Worm (Caenorhabditis elegans) whole organism, L3 larva: ENCODE results near the gene F55G7.4.

Source experiments
- R02D3.7 ChIP-seq: fragments of 150-350 bp; optimal IDR thresholded peaks from 2 replicates; lab custom pipeline; 2014; ENCODE audit warnings: missing biosample characterization, missing genetic modification characterization
- ZK546.5 ChIP-seq: sonication (generic microtip); optimal IDR thresholded peaks from 2 replicates; lab custom pipeline; 2017; ENCODE audit warnings: missing biosample characterization, missing genetic modification characterization
- ama-1 ChIP-seq: fragments of 150-350 bp; optimal IDR thresholded peaks from 2 replicates; lab custom pipeline; 2018
- ceh-16 ChIP-seq: sonication (generic microtip); optimal IDR thresholded peaks from 2 replicates; lab custom pipeline; 2017; ENCODE audit warnings: missing biosample characterization, missing genetic modification characterization
- ceh-28 ChIP-seq: fragments of 150-350 bp; optimal IDR thresholded peaks from 2 replicates; lab custom pipeline; 2014; ENCODE audit warnings: missing biosample characterization, missing genetic modification reagents, missing genetic modification characterization
- ceh-82 ChIP-seq: fragments of 150-350 bp; optimal IDR thresholded peaks from 2 replicates; lab custom pipeline; 2014; ENCODE audit warnings: missing biosample characterization, missing genetic modification characterization
- ceh-9 ChIP-seq: sonication (generic microtip); optimal IDR thresholded peaks from 2 replicates; lab custom pipeline; 2018; ENCODE audit warnings: missing biosample characterization, missing genetic modification characterization
- egl-27 ChIP-seq: sonication (generic microtip); optimal IDR thresholded peaks from 4 replicates; lab custom pipeline; 2017; ENCODE audit warnings: missing biosample characterization, missing genetic modification reagents, missing genetic modification characterization
- egl-5 ChIP-seq: fragments of 150-350 bp; optimal IDR thresholded peaks from 2 replicates; lab custom pipeline; 2017; ENCODE audit warnings: missing biosample characterization, missing genetic modification reagents, missing genetic modification characterization, inconsistent platforms
- elt-1 ChIP-seq: fragments of 150-350 bp; optimal IDR thresholded peaks from 2 replicates; lab custom pipeline; 2014; ENCODE audit warnings: missing biosample characterization, missing genetic modification characterization
- elt-2 ChIP-seq: sonication (generic microtip); optimal IDR thresholded peaks from 2 replicates; lab custom pipeline; 2016; ENCODE audit warnings: missing genetic modification reagents, mild to moderate bottlenecking, missing genetic modification characterization, missing compliant biosample characterization
- elt-3 ChIP-seq, 3 experiments: fragments of 150-350 bp in 1 of 3; sonication (generic microtip) in 2 of 3; optimal IDR thresholded peaks; 2 replicates in 2 of 3; 4 replicates in 1 of 3; lab custom pipeline; 2014 to 2017; ENCODE audit warnings: missing biosample characterization in 3 of 3, missing genetic modification characterization in 3 of 3
- eor-1 ChIP-seq, 2 experiments: fragments of 150-350 bp; optimal IDR thresholded peaks; 2 replicates each; lab custom pipeline; 2014 to 2018; ENCODE audit warnings: missing biosample characterization in 2 of 2, missing genetic modification characterization in 2 of 2
- fkh-10 ChIP-seq: sonication (generic microtip); optimal IDR thresholded peaks from 2 replicates; lab custom pipeline; 2017; ENCODE audit warnings: missing biosample characterization, missing genetic modification reagents, missing genetic modification characterization
- fkh-2 ChIP-seq: fragments of 150-350 bp; optimal IDR thresholded peaks from 2 replicates; lab custom pipeline; 2014; ENCODE audit warnings: missing biosample characterization, missing genetic modification reagents, missing genetic modification characterization
- fos-1 ChIP-seq: fragments of 150-350 bp; optimal IDR thresholded peaks from 2 replicates; lab custom pipeline; 2014; ENCODE audit warnings: missing biosample characterization, missing genetic modification characterization
- hmg-11 ChIP-seq: sonication (generic microtip); optimal IDR thresholded peaks from 2 replicates; lab custom pipeline; 2016; ENCODE audit warnings: missing genetic modification characterization, missing compliant biosample characterization
- jun-1 ChIP-seq: fragments of 150-350 bp; optimal IDR thresholded peaks from 2 replicates; lab custom pipeline; 2014; ENCODE audit warnings: missing biosample characterization, missing genetic modification reagents, missing genetic modification characterization
- lin-39 ChIP-seq: fragments of 150-350 bp; optimal IDR thresholded peaks from 2 replicates; lab custom pipeline; 2018; ENCODE audit warnings: missing biosample characterization, missing genetic modification reagents, missing genetic modification characterization
- lsy-12 ChIP-seq: sonication (generic microtip); optimal IDR thresholded peaks from 2 replicates; lab custom pipeline; 2016; ENCODE audit warnings: mild to moderate bottlenecking, missing genetic modification characterization, missing compliant biosample characterization
- mdl-1 ChIP-seq: fragments of 150-350 bp; optimal IDR thresholded peaks from 2 replicates; lab custom pipeline; 2014; ENCODE audit warnings: missing biosample characterization, missing genetic modification characterization
- mml-1 ChIP-seq: fragments of 150-350 bp; sonication (generic microtip); optimal IDR thresholded peaks from 3 replicates; lab custom pipeline; 2014; ENCODE audit warnings: missing biosample characterization, missing genetic modification characterization
- nfya-1 ChIP-seq: sonication (generic microtip); optimal IDR thresholded peaks from 2 replicates; lab custom pipeline; 2017; ENCODE audit warnings: missing genetic modification characterization, mild to moderate bottlenecking, missing compliant biosample characterization, antibody characterized with exemption, moderate library complexity; ENCODE audit not compliant: insufficient read depth
- nhr-11 ChIP-seq: fragments of 150-350 bp; optimal IDR thresholded peaks from 2 replicates; lab custom pipeline; 2014; ENCODE audit warnings: missing biosample characterization, missing genetic modification characterization
- nhr-12 ChIP-seq: fragments of 150-350 bp; optimal IDR thresholded peaks from 2 replicates; lab custom pipeline; 2014; ENCODE audit warnings: missing biosample characterization, missing genetic modification characterization
- nhr-23 ChIP-seq: fragments of 150-350 bp; optimal IDR thresholded peaks from 2 replicates; lab custom pipeline; 2014; ENCODE audit warnings: missing biosample characterization, missing genetic modification reagents, missing genetic modification characterization
- nhr-237 ChIP-seq: fragments of 150-350 bp; optimal IDR thresholded peaks from 2 replicates; lab custom pipeline; 2014; ENCODE audit warnings: missing biosample characterization, missing genetic modification characterization
- nhr-25 ChIP-seq: sonication (generic microtip); optimal IDR thresholded peaks from 2 replicates; lab custom pipeline; 2017; ENCODE audit warnings: missing biosample characterization, missing genetic modification characterization
- nhr-28 ChIP-seq: fragments of 150-350 bp; optimal IDR thresholded peaks from 2 replicates; lab custom pipeline; 2014; ENCODE audit warnings: missing biosample characterization, missing genetic modification characterization
- nhr-43 ChIP-seq: sonication (generic microtip); optimal IDR thresholded peaks from 2 replicates; lab custom pipeline; 2016; ENCODE audit warnings: mild to moderate bottlenecking, missing genetic modification characterization, missing compliant biosample characterization; ENCODE audit not compliant: poor library complexity, severe bottlenecking
- nhr-67 ChIP-seq: fragments of 150-350 bp; optimal IDR thresholded peaks from 2 replicates; lab custom pipeline; 2014; ENCODE audit warnings: missing biosample characterization, missing genetic modification characterization
- nhr-76 ChIP-seq: fragments of 150-350 bp; sonication (generic microtip); optimal IDR thresholded peaks from 5 replicates; lab custom pipeline; 2014; ENCODE audit warnings: missing biosample characterization, missing genetic modification characterization
- nhr-77 ChIP-seq: fragments of 150-350 bp; optimal IDR thresholded peaks from 2 replicates; lab custom pipeline; 2014; ENCODE audit warnings: missing biosample characterization, missing genetic modification characterization
- pha-4 ChIP-seq: fragments of 150-350 bp; optimal IDR thresholded peaks from 2 replicates; lab custom pipeline; 2014; ENCODE audit warnings: missing biosample characterization, missing genetic modification reagents, missing genetic modification characterization
- pqm-1 ChIP-seq: fragments of 150-350 bp; optimal IDR thresholded peaks from 2 replicates; lab custom pipeline; 2017; ENCODE audit warnings: missing biosample characterization, missing genetic modification characterization, inconsistent platforms
- snpc-4 ChIP-seq: fragments of 150-350 bp; optimal IDR thresholded peaks from 2 replicates; lab custom pipeline; 2014; ENCODE audit warnings: missing biosample characterization, missing genetic modification characterization
- tbx-2 ChIP-seq: sonication (generic microtip); optimal IDR thresholded peaks from 2 replicates; lab custom pipeline; 2016; ENCODE audit warnings: mild to moderate bottlenecking, missing genetic modification characterization, missing compliant biosample characterization
- unc-39 ChIP-seq: sonication (generic microtip); optimal IDR thresholded peaks from 4 replicates; lab custom pipeline; 2017; ENCODE audit warnings: missing biosample characterization, missing genetic modification characterization
- unc-62 ChIP-seq: fragments of 150-350 bp; sonication (generic microtip); optimal IDR thresholded peaks from 4 replicates; lab custom pipeline; 2014; ENCODE audit warnings: missing biosample characterization, missing genetic modification reagents, missing genetic modification characterization
- zag-1 ChIP-seq: fragments of 150-350 bp; optimal IDR thresholded peaks from 2 replicates; lab custom pipeline; 2014; ENCODE audit warnings: missing biosample characterization, missing genetic modification characterization
- ztf-4 ChIP-seq: fragments of 150-350 bp; optimal IDR thresholded peaks from 2 replicates; lab custom pipeline; 2014; ENCODE audit warnings: missing biosample characterization, missing genetic modification characterization

Gene F55G7.4

DNA sequence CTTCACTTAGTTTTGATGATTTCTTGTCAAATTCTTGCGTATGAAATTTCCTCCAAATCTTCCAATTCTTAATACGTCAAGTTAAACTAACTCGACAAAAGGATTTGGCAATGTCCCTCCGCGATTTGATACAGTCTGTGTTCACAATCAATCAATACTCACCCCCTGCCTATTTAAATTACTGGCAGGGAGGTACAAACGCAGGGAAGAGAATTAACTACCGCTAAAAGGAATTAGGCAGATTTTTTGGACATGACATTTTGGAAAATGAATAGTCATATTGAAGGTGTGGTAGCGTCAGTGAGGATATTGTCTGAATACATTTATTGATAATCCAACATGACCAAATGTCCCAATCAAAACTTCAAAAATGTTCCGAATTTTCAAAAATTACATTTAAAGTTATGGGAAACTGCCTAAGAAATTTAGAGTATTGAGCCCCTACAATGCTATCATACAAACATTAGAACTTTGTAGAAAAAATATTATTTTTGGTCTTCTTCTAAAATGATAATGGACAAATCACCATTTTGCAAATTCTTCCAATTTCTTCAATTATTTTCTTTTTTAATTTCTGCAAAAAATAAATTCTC, 9.8 kb downstream of the F55G7.4 start (continued):
- TF ChIP-seq egl-5 (tag; lab: Kevin White, UChicago) (peak; percentile 95), hmg-11 (tag; lab: Kevin White, UChicago) (peak; percentile 97), eor-1 (tag; optimal IDR thresholded peaks at IDR 0.05; lab: Kevin White, UChicago) (peak in 1 of 2 experiments; percentile 82), lin-39 (tag; lab: Kevin White, UChicago) (peak; percentile 98), nhr-43 (peak; percentile 99), ceh-9 (tag; lab: Kevin White, UChicago) (no peak), ceh-28 (tag; lab: Kevin White, UChicago) (peak; percentile 100), ztf-4 (tag; lab: Kevin White, UChicago) (peak; percentile 86), egl-27 (peak; percentile 95), elt-1 (peak; percentile 75), nhr-237 (tag; lab: Kevin White, UChicago) (peak; percentile 78), nhr-76 (tag; lab: Kevin White, UChicago) (peak; percentile 88), fkh-2 (tag; lab: Kevin White, UChicago) (peak; percentile 92), unc-39 (tag; lab: Kevin White, UChicago) (peak; percentile 76), elt-3 (tag; optimal IDR thresholded peaks at IDR 0.05; lab: Kevin White, UChicago) (peak; percentile 81 to 99 (median 96)), elt-2 (tag; lab: Kevin White, UChicago) (peak; percentile 86), nhr-12 (tag; lab: Kevin White, UChicago) (peak; percentile 30), ama-1 (no peak), ZK546.5 (peak; percentile 70), nhr-28 (tag; lab: Kevin White, UChicago) (peak; percentile 93), nfya-1 (tag; lab: Kevin White, UChicago) (no peak)

DNA sequence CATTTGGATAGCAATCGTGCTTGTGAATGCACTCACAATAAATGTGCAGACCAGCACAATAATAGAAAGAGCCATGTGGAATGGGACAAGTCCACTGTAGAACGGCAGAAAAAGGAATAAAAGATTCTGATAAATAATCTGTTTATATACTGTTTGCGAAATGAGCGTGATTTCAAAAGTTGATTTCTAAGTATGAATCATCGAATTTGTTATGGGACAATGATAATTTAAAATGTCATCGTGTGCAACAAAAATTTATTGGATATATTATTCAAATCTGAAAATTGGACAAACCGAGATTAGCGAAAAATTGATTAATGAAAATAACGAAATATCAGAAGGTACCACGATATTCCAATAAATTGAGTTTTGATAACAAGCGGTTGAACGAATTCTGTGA, 11.1 kb downstream of the F55G7.4 start, which contains the start of gene F55G7.5:
F55G7.5 (minus strand) TSS at position 101 of the 400 bp plus-strand sequence.
- TF ChIP-seq nfya-1 (tag; lab: Kevin White, UChicago) (no peak), egl-27 (no peak), nhr-23 (tag; lab: Kevin White, UChicago) (no peak), mml-1 (no peak), fkh-10 (GFP tag; lab: Kevin White, UChicago) (no peak), elt-1 (no peak), mdl-1 (tag; lab: Kevin White, UChicago) (no peak), elt-3 (tag; optimal IDR thresholded peaks at IDR 0.05; lab: Kevin White, UChicago) (no peak), fkh-2 (tag; lab: Kevin White, UChicago) (no peak), zag-1 (no peak), ceh-9 (tag; lab: Kevin White, UChicago) (no peak), hmg-11 (tag; lab: Kevin White, UChicago) (no peak), nhr-67 (tag; lab: Kevin White, UChicago) (no peak), lin-39 (tag; lab: Kevin White, UChicago) (no peak), ztf-4 (tag; lab: Kevin White, UChicago) (no peak), nhr-11 (tag; lab: Kevin White, UChicago) (no peak)

DNA sequence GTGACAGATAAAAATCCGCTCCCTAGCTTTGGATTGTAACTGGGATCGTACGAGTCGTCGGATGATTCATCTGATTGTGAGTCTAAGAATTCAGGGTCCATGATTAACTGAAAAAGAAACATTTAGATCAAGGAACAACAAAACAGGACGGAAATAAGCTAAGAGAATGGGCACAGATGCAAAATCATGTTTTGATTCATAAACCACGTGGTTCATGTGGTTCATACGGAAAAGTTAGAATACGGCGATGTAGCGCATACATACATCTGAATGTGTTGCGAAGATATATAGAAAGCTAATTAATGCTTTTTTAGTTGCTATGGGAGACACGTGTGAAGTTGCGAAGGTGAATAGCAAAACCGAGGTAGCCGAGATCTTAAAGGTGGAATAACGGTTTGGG, 14.3 kb downstream of the F55G7.4 start, which contains the start of gene F55G7.3:
F55G7.3 (minus strand) TSS at position 101 of the 400 bp plus-strand sequence.
- TF ChIP-seq fkh-2 (tag; lab: Kevin White, UChicago), result no peak

DNA sequence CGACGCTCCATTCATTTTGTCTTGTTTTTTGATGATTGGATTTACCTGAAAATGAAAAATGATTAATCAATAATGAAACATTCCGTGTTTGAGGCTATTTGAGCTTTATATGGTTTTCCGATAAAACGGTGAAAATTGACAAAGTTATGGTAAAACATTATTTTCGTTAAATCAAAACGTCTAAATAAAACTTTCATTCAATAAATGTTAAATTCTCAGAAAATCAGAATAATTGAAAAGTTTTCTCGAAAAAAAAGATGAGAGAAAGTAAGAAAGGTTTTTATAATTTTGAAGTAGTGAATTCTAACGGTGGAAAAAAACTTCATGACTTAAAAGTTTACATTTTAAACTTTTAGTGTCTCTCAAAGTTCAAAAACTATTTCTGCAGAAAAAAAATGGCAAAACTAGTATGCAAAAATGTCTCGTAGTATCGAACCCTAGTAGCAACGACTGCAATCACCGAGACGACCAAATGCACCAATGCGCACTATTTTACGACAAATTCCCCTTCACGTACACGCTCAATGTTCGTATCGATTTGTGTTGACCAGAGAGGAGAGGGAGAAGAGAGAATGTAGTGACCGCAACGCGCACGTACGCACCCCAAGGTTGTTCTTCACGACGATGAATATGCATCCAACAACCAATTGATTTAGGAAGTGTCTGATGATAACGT, 19.2 kb downstream of the F55G7.4 start, which contains the start of gene nfya-1:
nfya-1 (minus strand) TSS at position 51 of the 676 bp plus-strand sequence.
- TF ChIP-seq fkh-10 (GFP tag; lab: Kevin White, UChicago), result no peak
- no peak for TF ChIP-seq fos-1 (tag; lab: Kevin White, UChicago)
- no peak for TF ChIP-seq fkh-2 (tag; lab: Kevin White, UChicago)
- TF ChIP-seq nhr-28 (tag; lab: Kevin White, UChicago), result no peak
- no peak for TF ChIP-seq lsy-12
- TF ChIP-seq mml-1, result no peak
- peak; percentile 68 for TF ChIP-seq pha-4
- peak; percentile 62 for TF ChIP-seq nhr-25 (tag; lab: Kevin White, UChicago)
- no peak for TF ChIP-seq ZK546.5
- no peak for TF ChIP-seq zag-1
- TF ChIP-seq unc-62, result no peak
- peak; percentile 16 for TF ChIP-seq pqm-1
- TF ChIP-seq eor-1 (tag; optimal IDR thresholded peaks at IDR 0.05; lab: Kevin White, UChicago), result no peak
- TF ChIP-seq nhr-76 (tag; lab: Kevin White, UChicago), result no peak
- TF ChIP-seq snpc-4 (tag; lab: Kevin White, UChicago), result peak; percentile 27
- TF ChIP-seq elt-1, result no peak
- TF ChIP-seq hmg-11 (tag; lab: Kevin White, UChicago), result peak; percentile 81
- no peak for TF ChIP-seq ama-1
- peak; percentile 19 for TF ChIP-seq nhr-23 (tag; lab: Kevin White, UChicago)
- no peak for TF ChIP-seq ceh-16
- no peak for TF ChIP-seq nhr-77 (tag; lab: Kevin White, UChicago)
- no peak for TF ChIP-seq nhr-12 (tag; lab: Kevin White, UChicago)
- TF ChIP-seq ceh-9 (tag; lab: Kevin White, UChicago), result no peak
- no peak for TF ChIP-seq elt-3 (tag; optimal IDR thresholded peaks at IDR 0.05; lab: Kevin White, UChicago)
- TF ChIP-seq R02D3.7, result no peak
- TF ChIP-seq tbx-2 (tag; lab: Kevin White, UChicago), result no peak
- TF ChIP-seq jun-1 (tag; lab: Kevin White, UChicago), result no peak
- no peak for TF ChIP-seq nhr-237 (tag; lab: Kevin White, UChicago)
- TF ChIP-seq nhr-11 (tag; lab: Kevin White, UChicago), result no peak
- no peak for TF ChIP-seq ceh-82 (tag; lab: Kevin White, UChicago)
- peak; percentile 80 for TF ChIP-seq ceh-28 (tag; lab: Kevin White, UChicago)
